Worm (Caenorhabditis elegans) whole organism, L4 larva: Measurements from ENCODE around the gene PDB1.1.

Source experiments
- aly-2 ChIP-seq: sonication (generic microtip); optimal IDR thresholded peaks from 2 replicates; lab custom pipeline; 2018; ENCODE audit warnings: missing biosample characterization, missing genetic modification characterization
- ceh-82 ChIP-seq: sonication (generic microtip); optimal IDR thresholded peaks from 2 replicates; lab custom pipeline; 2017; ENCODE audit warnings: missing biosample characterization, missing genetic modification characterization
- egl-27 ChIP-seq: sonication (generic microtip); optimal IDR thresholded peaks from 3 replicates; lab custom pipeline; 2017; ENCODE audit warnings: missing biosample characterization, missing genetic modification reagents, missing genetic modification characterization
- fos-1 ChIP-seq: fragments of 150-350 bp; optimal IDR thresholded peaks from 2 replicates; lab custom pipeline; 2014; ENCODE audit warnings: missing biosample characterization, missing genetic modification characterization
- lim-7 ChIP-seq: fragments of 200-800 bp; sonication (Bioruptor generic); IDR thresholded peaks from 2 replicates; pipeline ENCODE4 v1.3.6; 2022; ENCODE audit warnings: missing genetic modification characterization, missing compliant biosample characterization
- lsy-2 ChIP-seq, 2 experiments: fragments of 150-350 bp in 1 of 2; sonication (generic microtip) in 1 of 2; optimal IDR thresholded peaks; 2 replicates each; lab custom pipeline; 2014 to 2017; ENCODE audit warnings: missing biosample characterization in 2 of 2, missing genetic modification characterization in 2 of 2
- nhr-28 ChIP-seq: fragments of 150-350 bp; optimal IDR thresholded peaks from 2 replicates; lab custom pipeline; 2014; ENCODE audit warnings: missing biosample characterization, missing genetic modification characterization
- nhr-48 ChIP-seq: sonication (generic microtip); optimal IDR thresholded peaks from 2 replicates; lab custom pipeline; 2016; ENCODE audit warnings: mild to moderate bottlenecking, missing genetic modification characterization, missing compliant biosample characterization
- pha-4 ChIP-seq, 2 experiments: fragments of 150-350 bp in 1 of 2; fragments of 200-800 bp in 1 of 2; sonication (Bioruptor generic) in 1 of 2; IDR thresholded peaks in 1 of 2; optimal IDR thresholded peaks in 1 of 2; 2 replicates each; pipeline versions ENCODE4 v1.3.6 to Lab custom; 2014 to 2022; ENCODE audit warnings: missing genetic modification characterization in 2 of 2, missing genetic modification reagents in 2 of 2, missing biosample characterization in 1 of 2, missing compliant biosample characterization in 1 of 2
- tra-1 ChIP-seq: fragments of 200-800 bp; sonication (Bioruptor generic); IDR thresholded peaks from 2 replicates; pipeline ENCODE4 v1.3.6; 2022; ENCODE audit warnings: missing genetic modification reagents, missing genetic modification characterization, missing compliant biosample characterization
- unc-39 ChIP-seq: sonication (generic microtip); optimal IDR thresholded peaks from 2 replicates; lab custom pipeline; 2017; ENCODE audit warnings: missing biosample characterization, missing genetic modification characterization
- unc-62 ChIP-seq, 3 experiments: fragments of 150-350 bp in 1 of 3; sonication (generic microtip); optimal IDR thresholded peaks in 2 of 3; peaks in 1 of 3; 1 replicate in 1 of 3; 2 replicates in 2 of 3; lab custom pipeline; 2014 to 2017; ENCODE audit warnings: missing biosample characterization in 3 of 3, missing genetic modification characterization in 3 of 3, missing genetic modification reagents in 3 of 3, missing genotype in 1 of 3
- zag-1 ChIP-seq: fragments of 150-350 bp; optimal IDR thresholded peaks from 2 replicates; lab custom pipeline; 2014; ENCODE audit warnings: missing biosample characterization, missing genetic modification characterization
- ztf-11 ChIP-seq: fragments of 150-350 bp; optimal IDR thresholded peaks from 2 replicates; lab custom pipeline; 2014; ENCODE audit warnings: missing biosample characterization, missing genetic modification characterization

ce11 chrX:7547696-7548095, 11.2 kb downstream of the PDB1.1 start:
- TF ChIP-seq pha-4 (GFP tag; IDR thresholded peaks at IDR 0.05; lab: Robert Waterston, UW) (no peak), pha-4 (tag; optimal IDR thresholded peaks at IDR 0.05; lab: Kevin White, UChicago) (no peak), ceh-82 (no peak), nhr-48 (tag; lab: Kevin White, UChicago) (no peak), lim-7 (GFP tag; lab: Robert Waterston, UW) (no peak), nhr-28 (tag; lab: Kevin White, UChicago) (no peak), fos-1 (tag; lab: Kevin White, UChicago) (no peak), unc-62 (GFP tag; optimal IDR thresholded peaks at IDR 0.05 in 1 of 2; lab: Kevin White, UChicago) (no peak), unc-62 (tag; optimal IDR thresholded peaks at IDR 0.05; lab: Kevin White, UChicago) (no peak), tra-1 (GFP tag; lab: Robert Waterston, UW) (no peak), ztf-11 (no peak), lsy-2 (tag; optimal IDR thresholded peaks at IDR 0.05; lab: Kevin White, UChicago) (no peak), zag-1 (no peak), egl-27 (tag; lab: Kevin White, UChicago) (no peak), unc-39 (tag; lab: Kevin White, UChicago) (no peak), aly-2 (tag; lab: Kevin White, UChicago) (no peak)
